Worm (Caenorhabditis elegans) whole organism, young adult: ENCODE data around the gene C49C8.6.

ENCODE experiments used
- B0019.2 ChIP-seq: fragments of 200-800 bp; sonication (Bioruptor generic); conservative IDR thresholded peaks from 2 replicates; pipeline ENCODE4 v1.3.6; 2022; ENCODE audit warnings: missing genetic modification reagents, missing genetic modification characterization, missing compliant biosample characterization
- C06A6.2 ChIP-seq: fragments of 200-800 bp; sonication (Bioruptor generic); conservative IDR thresholded peaks from 2 replicates; pipeline ENCODE4 v1.3.6; 2022; ENCODE audit warnings: missing genetic modification characterization, missing compliant biosample characterization
- D2030.7 ChIP-seq: fragments of 200-800 bp; sonication (Bioruptor generic); IDR thresholded peaks from 2 replicates; pipeline ENCODE4 v1.3.6; 2022; ENCODE audit warnings: missing genetic modification reagents, missing genetic modification characterization, missing compliant biosample characterization
- F33H1.4 ChIP-seq: fragments of 200-800 bp; sonication (Bioruptor generic); IDR thresholded peaks from 2 replicates; pipeline ENCODE4 v1.3.6; 2022; ENCODE audit warnings: missing genetic modification reagents, missing genetic modification characterization, missing compliant biosample characterization
- F37B4.10 ChIP-seq: fragments of 200-800 bp; sonication (Bioruptor generic); IDR thresholded peaks from 2 replicates; pipeline ENCODE4 v1.3.6; 2022; ENCODE audit warnings: missing genetic modification characterization, missing compliant biosample characterization
- F49E8.2 ChIP-seq: sonication (generic microtip); optimal IDR thresholded peaks from 3 replicates; lab custom pipeline; 2017; ENCODE audit warnings: missing genetic modification characterization, mild to moderate bottlenecking, missing compliant biosample characterization, antibody characterized with exemption, moderate library complexity; ENCODE audit not compliant: insufficient read depth
- F55B11.4 ChIP-seq: sonication (generic microtip); optimal IDR thresholded peaks from 2 replicates; lab custom pipeline; 2016; ENCODE audit warnings: missing compliant biosample characterization, missing genetic modification characterization, borderline replicate concordance; ENCODE audit not compliant: insufficient read depth
- Y53G8AR.9 ChIP-seq: fragments of 200-800 bp; sonication (Bioruptor generic); conservative IDR thresholded peaks from 2 replicates; pipeline ENCODE4 v1.3.6; 2022; ENCODE audit warnings: missing genetic modification reagents, missing genetic modification characterization, missing compliant biosample characterization
- Y67H2A.10 ChIP-seq: fragments of 200-800 bp; sonication (Bioruptor generic); conservative IDR thresholded peaks from 2 replicates; pipeline ENCODE4 v1.3.6; 2022; ENCODE audit warnings: missing genetic modification reagents, missing genetic modification characterization, missing compliant biosample characterization
- Y95B8A.8 ChIP-seq: fragments of 200-800 bp; sonication (Bioruptor generic); IDR thresholded peaks from 2 replicates; pipeline ENCODE4 v1.3.6; 2022; ENCODE audit warnings: missing genetic modification reagents, missing genetic modification characterization, missing compliant biosample characterization
- ama-1 ChIP-seq, 3 experiments: fragments of 150-350 bp in 1 of 3; sonication (generic microtip) in 2 of 3; optimal IDR thresholded peaks; 2 replicates each; lab custom pipeline; 2014 to 2018; ENCODE audit warnings: missing biosample characterization in 2 of 3, missing genetic modification characterization in 2 of 3, missing genetic modification reagents in 2 of 3
- aptf-2 ChIP-seq: fragments of 200-800 bp; sonication (Bioruptor generic); conservative IDR thresholded peaks from 2 replicates; pipeline ENCODE4 v1.3.6; 2022; ENCODE audit warnings: missing genetic modification reagents, missing genetic modification characterization, missing compliant biosample characterization
- athp-1 ChIP-seq: sonication (generic microtip); optimal IDR thresholded peaks from 2 replicates; lab custom pipeline; 2017; ENCODE audit warnings: mild to moderate bottlenecking, missing genetic modification characterization, missing compliant biosample characterization
- attf-3 ChIP-seq: fragments of 200-800 bp; sonication (Bioruptor generic); conservative IDR thresholded peaks from 2 replicates; pipeline ENCODE4 v1.3.6; 2022; ENCODE audit warnings: missing genetic modification reagents, missing genetic modification characterization, missing compliant biosample characterization
- attf-5 ChIP-seq: fragments of 200-800 bp; sonication (Bioruptor generic); optimal IDR thresholded peaks from 2 replicates; lab custom pipeline; 2018; ENCODE audit warnings: mild to moderate bottlenecking, missing genetic modification characterization, missing compliant biosample characterization
- ccch-3 ChIP-seq: fragments of 200-800 bp; sonication (Bioruptor generic); optimal IDR thresholded peaks from 2 replicates; lab custom pipeline; 2018; ENCODE audit warnings: mild to moderate bottlenecking, missing genetic modification characterization, missing compliant biosample characterization
- cebp-1 ChIP-seq, 2 experiments: fragments of 200-800 bp in 1 of 2; sonication (Bioruptor generic) in 1 of 2; sonication (generic microtip) in 1 of 2; IDR thresholded peaks in 1 of 2; optimal IDR thresholded peaks in 1 of 2; 2 replicates each; pipeline versions ENCODE4 v1.3.6 to Lab custom; 2017 to 2022; ENCODE audit warnings: missing compliant biosample characterization in 2 of 2, missing genetic modification characterization in 2 of 2, mild to moderate bottlenecking in 1 of 2, missing genetic modification reagents in 1 of 2, moderate library complexity in 1 of 2
- ceh-58 ChIP-seq: fragments of 200-800 bp; sonication (Bioruptor generic); IDR thresholded peaks from 2 replicates; pipeline ENCODE4 v1.3.6; 2022; ENCODE audit warnings: missing genetic modification characterization, missing compliant biosample characterization
- ceh-91 ChIP-seq: fragments of 200-800 bp; sonication (Bioruptor generic); IDR thresholded peaks from 2 replicates; pipeline ENCODE4 v1.3.6; 2022; ENCODE audit warnings: missing genetic modification reagents, missing genetic modification characterization, missing compliant biosample characterization
- chd-7 ChIP-seq: sonication (generic microtip); optimal IDR thresholded peaks from 2 replicates; lab custom pipeline; 2016; ENCODE audit warnings: mild to moderate bottlenecking, missing genetic modification characterization, moderate library complexity, missing compliant biosample characterization
- efl-1 ChIP-seq: fragments of 150-350 bp; optimal IDR thresholded peaks from 2 replicates; lab custom pipeline; 2014; ENCODE audit warnings: missing biosample characterization, missing genetic modification reagents, missing genetic modification characterization
- hlh-26 ChIP-seq: fragments of 200-800 bp; sonication (Bioruptor generic); conservative IDR thresholded peaks from 2 replicates; pipeline ENCODE4 v1.3.6; 2022; ENCODE audit warnings: missing genetic modification reagents, missing genetic modification characterization, missing compliant biosample characterization
- hmg-20 ChIP-seq: fragments of 200-800 bp; sonication (Bioruptor generic); IDR thresholded peaks from 2 replicates; pipeline ENCODE4 v1.3.6; 2022; ENCODE audit warnings: missing genetic modification reagents, missing genetic modification characterization, missing compliant biosample characterization
- lag-1 ChIP-seq: fragments of 200-800 bp; sonication (Bioruptor generic); IDR thresholded peaks from 2 replicates; pipeline ENCODE4 v1.3.6; 2022; ENCODE audit warnings: missing genetic modification reagents, missing genetic modification characterization, missing compliant biosample characterization
- lin-35 ChIP-seq, 3 experiments: fragments of 150-350 bp in 2 of 3; sonication (generic microtip) in 1 of 3; optimal IDR thresholded peaks; 2 replicates each; lab custom pipeline; 2014 to 2018; ENCODE audit warnings: missing biosample characterization in 3 of 3, missing genetic modification characterization in 3 of 3, missing genetic modification reagents in 3 of 3
- lir-1 ChIP-seq: fragments of 200-800 bp; sonication (Bioruptor generic); conservative IDR thresholded peaks from 2 replicates; pipeline ENCODE4 v1.3.6; 2022; ENCODE audit warnings: missing genetic modification reagents, missing genetic modification characterization, missing compliant biosample characterization
- madf-10 ChIP-seq: sonication (generic microtip); optimal IDR thresholded peaks from 2 replicates; lab custom pipeline; 2016; ENCODE audit warnings: mild to moderate bottlenecking, missing genetic modification characterization, missing compliant biosample characterization
- madf-6 ChIP-seq: fragments of 200-800 bp; sonication (Bioruptor generic); IDR thresholded peaks from 2 replicates; pipeline ENCODE4 v1.3.6; 2022; ENCODE audit warnings: missing genetic modification reagents, missing genetic modification characterization, missing compliant biosample characterization
- mcd-1 ChIP-seq: fragments of 200-800 bp; sonication (Bioruptor generic); IDR thresholded peaks from 2 replicates; pipeline ENCODE4 v1.3.6; 2022; ENCODE audit warnings: missing genetic modification reagents, missing genetic modification characterization, missing compliant biosample characterization
- nfyb-1 ChIP-seq: fragments of 200-800 bp; sonication (Bioruptor generic); IDR thresholded peaks from 2 replicates; pipeline ENCODE4 v1.3.6; 2022; ENCODE audit warnings: missing genetic modification reagents, missing genetic modification characterization, missing compliant biosample characterization
- nhr-179 ChIP-seq: sonication (generic microtip); optimal IDR thresholded peaks from 2 replicates; lab custom pipeline; 2016; ENCODE audit warnings: mild to moderate bottlenecking, missing genetic modification characterization, missing compliant biosample characterization
- rcor-1 ChIP-seq: fragments of 200-800 bp; sonication (Bioruptor generic); IDR thresholded peaks from 2 replicates; pipeline ENCODE4 v1.3.6; 2022; ENCODE audit warnings: missing genetic modification reagents, missing genetic modification characterization, missing compliant biosample characterization
- sdz-38 ChIP-seq: sonication (generic microtip); optimal IDR thresholded peaks from 2 replicates; lab custom pipeline; 2016; ENCODE audit warnings: missing genotype, missing genetic modification characterization, missing compliant biosample characterization
- sea-2 ChIP-seq: fragments of 200-800 bp; sonication (Bioruptor generic); IDR thresholded peaks from 2 replicates; pipeline ENCODE4 v1.3.6; 2022; ENCODE audit warnings: missing genetic modification characterization, missing compliant biosample characterization
- snpc-3.4 ChIP-seq: sonication (generic microtip); optimal IDR thresholded peaks from 2 replicates; lab custom pipeline; 2017; ENCODE audit warnings: missing genetic modification characterization, mild to moderate bottlenecking, missing compliant biosample characterization, antibody characterized with exemption, moderate library complexity, missing genotype, missing genetic modification reagents
- snpc-4 ChIP-seq, 5 experiments: fragments of 150-350 bp in 1 of 5; sonication (generic microtip) in 4 of 5; optimal IDR thresholded peaks; 2 replicates each; lab custom pipeline; 2014 to 2018; ENCODE audit warnings: missing genetic modification characterization in 5 of 5, missing biosample characterization in 3 of 5, antibody characterized with exemption in 2 of 5, mild to moderate bottlenecking in 2 of 5, missing compliant biosample characterization in 2 of 5, missing genotype in 2 of 5, moderate library complexity in 2 of 5, missing genetic modification reagents in 1 of 5
- unc-130 ChIP-seq: sonication (generic microtip); optimal IDR thresholded peaks from 2 replicates; lab custom pipeline; 2016; ENCODE audit warnings: missing genetic modification reagents, missing genetic modification characterization, missing compliant biosample characterization
- zim-3 ChIP-seq: sonication (generic microtip); optimal IDR thresholded peaks from 2 replicates; lab custom pipeline; 2017; ENCODE audit warnings: mild to moderate bottlenecking, missing genetic modification characterization, moderate library complexity, missing compliant biosample characterization
- ztf-25 ChIP-seq: fragments of 200-800 bp; sonication (Bioruptor generic); IDR thresholded peaks from 2 replicates; pipeline ENCODE4 v1.3.6; 2022; ENCODE audit warnings: missing genetic modification reagents, missing genetic modification characterization, missing compliant biosample characterization
- ztf-26 ChIP-seq: sonication (generic microtip); optimal IDR thresholded peaks from 2 replicates; lab custom pipeline; 2017; ENCODE audit warnings: missing genetic modification characterization, missing compliant biosample characterization
- ztf-28 ChIP-seq: fragments of 200-800 bp; sonication (Bioruptor generic); IDR thresholded peaks from 2 replicates; pipeline ENCODE4 v1.3.6; 2022; ENCODE audit warnings: missing genetic modification reagents, missing genetic modification characterization, missing compliant biosample characterization

The C49C8.6 gene

DNA sequence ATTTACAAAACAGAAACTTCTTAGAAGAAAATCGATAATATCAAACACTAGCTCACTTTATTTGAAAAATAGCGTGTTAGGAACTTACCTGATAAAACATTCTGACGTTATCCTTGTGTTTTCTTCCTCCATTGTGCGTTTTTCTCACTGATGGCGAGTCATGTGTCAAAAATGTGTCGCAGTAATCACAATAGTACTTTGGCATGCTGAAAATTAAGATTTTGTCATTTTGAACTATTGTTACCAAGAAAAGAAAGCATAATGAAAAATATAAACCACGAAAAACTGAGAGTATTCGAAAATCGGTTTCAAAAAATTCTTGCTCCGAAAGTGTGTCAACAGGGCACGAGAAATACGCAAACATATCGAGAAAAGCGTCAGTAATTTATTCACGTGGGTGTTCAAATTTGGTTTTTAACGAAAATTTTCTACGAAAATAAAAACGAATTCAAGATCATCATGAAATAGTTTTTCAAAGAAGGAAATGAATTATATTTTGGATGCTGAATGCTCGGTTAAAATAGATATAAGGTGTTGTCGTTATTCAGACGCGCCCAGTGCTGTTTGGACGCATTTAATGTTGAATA lies 29.7 kb upstream of the C49C8.6 start, which contains the start of gene snrp-3 (continued):
- TF ChIP-seq attf-5 (GFP tag; lab: Kevin White, UChicago) (peak; percentile 79), zim-3 (tag; lab: Kevin White, UChicago) (no peak), madf-10 (tag; lab: Kevin White, UChicago) (peak; percentile 42), F33H1.4 (GFP tag; lab: Robert Waterston, UW) (peak; percentile 67), snpc-3.4 (tag; lab: Kevin White, UChicago) (no peak), sdz-38 (tag; lab: Kevin White, UChicago) (no peak), attf-3 (peak; percentile 59; the same call in 1 of the 2 replicates), madf-6 (GFP tag; lab: Robert Waterston, UW) (peak; percentile 65; the same call in 1 of the 2 replicates), hmg-20 (GFP tag; lab: Robert Waterston, UW) (peak; percentile 73), D2030.7 (peak; percentile 71), nfyb-1 (GFP tag; lab: Robert Waterston, UW) (peak; percentile 73), F55B11.4 (no peak), rcor-1 (peak; percentile 42), athp-1 (tag; lab: Kevin White, UChicago) (no peak), C06A6.2 (GFP tag; lab: Robert Waterston, UW) (0 out of 2 replicates have a peak, but pooled peaks have one; percentile 34), hlh-26 (GFP tag; lab: Robert Waterston, UW) (no peak), lin-35 (GFP tag; optimal IDR thresholded peaks at IDR 0.05; lab: Kevin White, UChicago) (peak; percentile 49 to 94 (median 60)), unc-130 (GFP tag; lab: Kevin White, UChicago) (peak; percentile 23), ccch-3 (GFP tag; lab: Kevin White, UChicago) (no peak), cebp-1 (GFP tag; IDR thresholded peaks at IDR 0.05; lab: Robert Waterston, UW) (no peak), cebp-1 (tag; optimal IDR thresholded peaks at IDR 0.05; lab: Kevin White, UChicago) (peak; percentile 75), chd-7 (peak; percentile 11)
- TF ChIP-seq, all 124 proteins: peak for 42

DNA sequence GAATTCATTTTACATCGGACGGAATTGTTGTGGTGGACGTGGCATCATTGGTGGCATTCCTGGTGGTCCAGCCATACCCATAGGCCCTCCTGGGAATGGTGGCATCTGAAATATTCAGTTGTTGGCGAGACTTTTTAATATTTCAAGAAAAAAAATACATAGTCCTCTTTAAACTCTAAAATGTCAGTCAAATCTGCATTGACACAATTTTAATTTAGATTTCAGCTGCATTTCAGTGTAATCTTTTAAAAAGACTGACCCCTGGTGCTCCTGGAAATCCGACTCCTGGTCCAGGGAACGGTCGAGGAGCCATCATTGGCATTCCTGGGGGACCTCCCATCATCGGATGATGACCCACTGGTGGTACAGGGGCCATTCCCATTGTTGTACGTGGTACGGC lies 28.9 kb upstream of the C49C8.6 start:
- 0 out of 2 replicates have a peak, but pooled peaks have one; percentile 11 for TF ChIP-seq Y95B8A.8 (GFP tag; lab: Robert Waterston, UW)
- TF ChIP-seq madf-6 (GFP tag; lab: Robert Waterston, UW) = no peak; the same call in 1 of the 2 replicates

DNA sequence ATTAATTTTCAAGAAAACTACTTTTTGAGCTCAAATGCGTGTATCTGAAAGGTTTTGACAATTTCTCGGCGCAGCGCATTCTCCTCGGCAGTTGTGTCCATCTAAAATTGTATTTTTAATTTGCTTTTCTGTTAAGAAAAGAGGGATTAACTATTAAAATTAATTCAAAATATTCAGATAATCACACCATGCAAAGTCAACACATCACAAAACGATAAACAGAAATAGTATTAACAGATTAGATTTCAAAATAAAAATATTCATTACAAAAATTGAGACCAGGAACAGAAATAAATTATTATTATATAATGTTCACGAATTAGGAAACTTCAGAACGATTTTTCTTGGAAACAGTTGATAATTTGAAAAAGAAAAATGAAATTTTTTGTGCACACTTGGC lies 28.5 kb upstream of the C49C8.6 start, which contains the start of gene pole-2:
Gene pole-2, minus strand, starts transcription at position 101 of the 400 bp plus-strand sequence.
- TF ChIP-seq ceh-58 (GFP tag; lab: Robert Waterston, UW) (no peak), F37B4.10 (GFP tag; lab: Robert Waterston, UW) (no peak), ztf-25 (GFP tag; lab: Robert Waterston, UW) (no peak), Y67H2A.10 (GFP tag; lab: Robert Waterston, UW) (no peak), madf-10 (tag; lab: Kevin White, UChicago) (no peak), sea-2 (GFP tag; lab: Robert Waterston, UW) (no peak), ama-1 (optimal IDR thresholded peaks at IDR 0.05; lab: Kevin White, UChicago) (no peak), ama-1 (GFP tag; optimal IDR thresholded peaks at IDR 0.05; lab: Kevin White, UChicago) (peak in 1 of 2 experiments; percentile 60), unc-130 (GFP tag; lab: Kevin White, UChicago) (no peak), rcor-1 (no peak), sdz-38 (tag; lab: Kevin White, UChicago) (no peak), mcd-1 (GFP tag; lab: Robert Waterston, UW) (no peak), efl-1 (no peak), ztf-26 (tag; lab: Kevin White, UChicago) (no peak), snpc-4 (GFP tag; optimal IDR thresholded peaks at IDR 0.05; lab: Kevin White, UChicago) (no peak), snpc-4 (tag; optimal IDR thresholded peaks at IDR 0.05; lab: Kevin White, UChicago) (peak in 1 of 4 experiments; percentile 14), chd-7 (no peak), ceh-91 (GFP tag; lab: Robert Waterston, UW) (no peak), Y53G8AR.9 (GFP tag; lab: Robert Waterston, UW) (0 out of 2 replicates have a peak, but pooled peaks have one; percentile 40), F55B11.4 (no peak), athp-1 (tag; lab: Kevin White, UChicago) (no peak), ztf-28 (no peak), lir-1 (GFP tag; lab: Robert Waterston, UW) (no peak), nhr-179 (tag; lab: Kevin White, UChicago) (no peak), F49E8.2 (tag; lab: Kevin White, UChicago) (peak; percentile 3), zim-3 (tag; lab: Kevin White, UChicago) (no peak), hmg-20 (GFP tag; lab: Robert Waterston, UW) (no peak), B0019.2 (GFP tag; lab: Robert Waterston, UW) (no peak), lag-1 (GFP tag; lab: Robert Waterston, UW) (no peak), aptf-2 (GFP tag; lab: Robert Waterston, UW) (no peak)
